Worm (Caenorhabditis elegans) whole organism, L4 larva: ENCODE measurements around the gene Y116A8C.468.

ENCODE experiments used
- F10B5.3 ChIP-seq: sonication (generic microtip); optimal IDR thresholded peaks from 2 replicates; lab custom pipeline; 2016; ENCODE audit warnings: mild to moderate bottlenecking, missing genetic modification characterization, missing compliant biosample characterization
- F26F4.8 ChIP-seq: fragments of 200-800 bp; sonication (Bioruptor generic); conservative IDR thresholded peaks from 2 replicates; pipeline ENCODE4 v1.3.6; 2022; ENCODE audit warnings: missing genetic modification characterization, missing compliant biosample characterization
- aha-1 ChIP-seq: fragments of 150-350 bp; peaks from one replicate; lab custom pipeline; 2014; ENCODE audit warnings: missing biosample characterization, missing genetic modification characterization
- aly-2 ChIP-seq: sonication (generic microtip); optimal IDR thresholded peaks from 2 replicates; lab custom pipeline; 2018; ENCODE audit warnings: missing biosample characterization, missing genetic modification characterization
- lim-7 ChIP-seq: fragments of 200-800 bp; sonication (Bioruptor generic); IDR thresholded peaks from 2 replicates; pipeline ENCODE4 v1.3.6; 2022; ENCODE audit warnings: missing genetic modification characterization, missing compliant biosample characterization
- lir-3 ChIP-seq: sonication (generic microtip); optimal IDR thresholded peaks from 2 replicates; lab custom pipeline; 2016; ENCODE audit warnings: mild to moderate bottlenecking, missing genetic modification characterization, missing compliant biosample characterization
- madf-9 ChIP-seq: fragments of 200-800 bp; sonication (Bioruptor generic); conservative IDR thresholded peaks from 2 replicates; pipeline ENCODE4 v1.3.6; 2022; ENCODE audit warnings: missing genetic modification reagents, missing genetic modification characterization, missing compliant biosample characterization
- nhr-76 ChIP-seq: fragments of 150-350 bp; optimal IDR thresholded peaks from 2 replicates; lab custom pipeline; 2014; ENCODE audit warnings: missing biosample characterization, missing genetic modification characterization
- skn-1 ChIP-seq: fragments of 150-350 bp; optimal IDR thresholded peaks from 2 replicates; lab custom pipeline; 2014; ENCODE audit warnings: missing biosample characterization, missing genetic modification characterization
- snpc-4 ChIP-seq: fragments of 150-350 bp; optimal IDR thresholded peaks from 2 replicates; lab custom pipeline; 2014; ENCODE audit warnings: missing biosample characterization, missing genetic modification characterization
- spr-1 ChIP-seq: sonication (generic microtip); optimal IDR thresholded peaks from 2 replicates; lab custom pipeline; 2016; ENCODE audit warnings: mild to moderate bottlenecking, missing genetic modification characterization, missing compliant biosample characterization
- tag-97 ChIP-seq: fragments of 200-800 bp; sonication (Bioruptor generic); IDR thresholded peaks from 2 replicates; pipeline ENCODE4 v1.3.6; 2022; ENCODE audit warnings: missing genetic modification characterization, missing compliant biosample characterization
- unc-39 ChIP-seq: sonication (generic microtip); optimal IDR thresholded peaks from 2 replicates; lab custom pipeline; 2017; ENCODE audit warnings: missing biosample characterization, missing genetic modification characterization
- unc-62 ChIP-seq, 3 experiments: fragments of 150-350 bp in 1 of 3; sonication (generic microtip); optimal IDR thresholded peaks in 2 of 3; peaks in 1 of 3; 1 replicate in 1 of 3; 2 replicates in 2 of 3; lab custom pipeline; 2014 to 2017; ENCODE audit warnings: missing biosample characterization in 3 of 3, missing genetic modification characterization in 3 of 3, missing genetic modification reagents in 3 of 3, missing genotype in 1 of 3

- TF ChIP-seq madf-9 (GFP tag; lab: Robert Waterston, UW): no peak
- TF ChIP-seq aly-2 (tag; lab: Kevin White, UChicago): no peak
- no peak for TF ChIP-seq aha-1 (tag; lab: Kevin White, UChicago)
- no peak for TF ChIP-seq unc-39
- TF ChIP-seq spr-1 (tag; lab: Kevin White, UChicago): no peak
- no peak for TF ChIP-seq lir-3 (tag; lab: Kevin White, UChicago)
- TF ChIP-seq snpc-4 (tag; lab: Kevin White, UChicago): no peak
- no peak for TF ChIP-seq F26F4.8 (GFP tag; lab: Robert Waterston, UW)
- no peak for TF ChIP-seq F10B5.3 (tag; lab: Kevin White, UChicago)
- TF ChIP-seq tag-97 (GFP tag; lab: Robert Waterston, UW): no peak
- no peak for TF ChIP-seq lim-7
- TF ChIP-seq unc-62 (GFP tag; optimal IDR thresholded peaks at IDR 0.05 in 1 of 2; lab: Kevin White, UChicago): no peak
- TF ChIP-seq unc-62 (tag; optimal IDR thresholded peaks at IDR 0.05; lab: Kevin White, UChicago): no peak
- no peak for TF ChIP-seq skn-1
- no peak for TF ChIP-seq nhr-76 (tag; lab: Kevin White, UChicago)
Observed at ce11 chrIV:16924092-16924491, 5.9 kb downstream of the Y116A8C.468 start, which contains the start of gene nep-24.
